Worm (Caenorhabditis elegans) whole organism, late embryonic: ENCODE measurements around the gene sri-34.
A peak's percentile ranks its signal among the peaks of the same experiment; 100 is the strongest.

Source experiments
- C08G9.2 ChIP-seq: sonication (generic microtip); optimal IDR thresholded peaks from 2 replicates; lab custom pipeline; 2016; ENCODE audit warnings: mild to moderate bottlenecking, missing genetic modification characterization, moderate library complexity, missing compliant biosample characterization
- C38D4.7 ChIP-seq: fragments of 200-800 bp; sonication (Bioruptor generic); optimal IDR thresholded peaks from 2 replicates; lab custom pipeline; 2018; ENCODE audit warnings: mild to moderate bottlenecking, missing genetic modification characterization, moderate library complexity, missing compliant biosample characterization
- F13H6.1 ChIP-seq: sonication (generic microtip); optimal IDR thresholded peaks from 2 replicates; lab custom pipeline; 2016; ENCODE audit warnings: missing genetic modification characterization, missing compliant biosample characterization
- Y22D7AL.16 ChIP-seq: sonication (generic microtip); optimal IDR thresholded peaks from 2 replicates; lab custom pipeline; 2016; ENCODE audit warnings: missing genetic modification characterization, missing compliant biosample characterization
- ceh-19 ChIP-seq: fragments of 200-800 bp; sonication (Bioruptor generic); optimal IDR thresholded peaks from 2 replicates; lab custom pipeline; 2018; ENCODE audit warnings: mild to moderate bottlenecking, missing genetic modification characterization, missing compliant biosample characterization
- ceh-24 ChIP-seq: sonication (generic microtip); optimal IDR thresholded peaks from 2 replicates; lab custom pipeline; 2016; ENCODE audit warnings: mild to moderate bottlenecking, missing genetic modification characterization, missing compliant biosample characterization
- ceh-30 ChIP-seq: fragments of 150-350 bp; optimal IDR thresholded peaks from 2 replicates; lab custom pipeline; 2014; ENCODE audit warnings: missing biosample characterization, missing genetic modification characterization
- ceh-31 ChIP-seq: sonication (generic microtip); optimal IDR thresholded peaks from 2 replicates; lab custom pipeline; 2016; ENCODE audit warnings: missing genetic modification characterization, missing compliant biosample characterization
- ceh-34 ChIP-seq: sonication (generic microtip); optimal IDR thresholded peaks from 2 replicates; lab custom pipeline; 2016; ENCODE audit warnings: mild to moderate bottlenecking, missing genetic modification characterization, missing compliant biosample characterization
- ceh-48 ChIP-seq: sonication (generic microtip); optimal IDR thresholded peaks from 2 replicates; lab custom pipeline; 2016; ENCODE audit warnings: missing genetic modification characterization, inconsistent platforms, missing compliant biosample characterization
- ceh-9 ChIP-seq: sonication (generic microtip); optimal IDR thresholded peaks from 2 replicates; lab custom pipeline; 2016; ENCODE audit warnings: mild to moderate bottlenecking, missing genetic modification characterization, inconsistent platforms, missing compliant biosample characterization
- che-1 ChIP-seq: sonication (generic microtip); optimal IDR thresholded peaks from 2 replicates; lab custom pipeline; 2016; ENCODE audit warnings: mild to moderate bottlenecking, missing genetic modification characterization, missing compliant biosample characterization
- eyg-1 ChIP-seq: sonication (generic microtip); optimal IDR thresholded peaks from 2 replicates; lab custom pipeline; 2016; ENCODE audit warnings: missing genotype, missing genetic modification characterization, missing compliant biosample characterization
- fax-1 ChIP-seq: sonication (generic microtip); optimal IDR thresholded peaks from 2 replicates; lab custom pipeline; 2016; ENCODE audit warnings: missing genotype, missing genetic modification characterization, missing compliant biosample characterization
- hlh-30 ChIP-seq: sonication (generic microtip); optimal IDR thresholded peaks from 2 replicates; lab custom pipeline; 2017; ENCODE audit warnings: antibody characterized with exemption, missing genetic modification characterization, missing compliant biosample characterization; ENCODE audit not compliant: insufficient read depth
- hlh-6 ChIP-seq: sonication (generic microtip); optimal IDR thresholded peaks from 2 replicates; lab custom pipeline; 2016; ENCODE audit warnings: missing genotype, missing genetic modification characterization, missing compliant biosample characterization
- lim-6 ChIP-seq: sonication (generic microtip); optimal IDR thresholded peaks from 2 replicates; lab custom pipeline; 2016; ENCODE audit warnings: missing genetic modification characterization, missing compliant biosample characterization
- npax-4 ChIP-seq: sonication (generic microtip); optimal IDR thresholded peaks from 2 replicates; lab custom pipeline; 2016; ENCODE audit warnings: missing genetic modification characterization, missing compliant biosample characterization
- odd-2 ChIP-seq: sonication (generic microtip); optimal IDR thresholded peaks from 2 replicates; lab custom pipeline; 2017; ENCODE audit warnings: antibody characterized with exemption, mild to moderate bottlenecking, missing genetic modification characterization, missing compliant biosample characterization
- pat-9 ChIP-seq: fragments of 200-800 bp; sonication (Bioruptor generic); optimal IDR thresholded peaks from 2 replicates; lab custom pipeline; 2018; ENCODE audit warnings: mild to moderate bottlenecking, missing genetic modification characterization, moderate library complexity, missing compliant biosample characterization
- pha-2 ChIP-seq: sonication (generic microtip); optimal IDR thresholded peaks from 2 replicates; lab custom pipeline; 2017; ENCODE audit warnings: mild to moderate bottlenecking, missing genetic modification characterization, missing compliant biosample characterization
- pha-4 ChIP-seq: fragments of 150-350 bp; optimal IDR thresholded peaks from 2 replicates; lab custom pipeline; 2018; ENCODE audit warnings: missing biosample characterization, missing genetic modification reagents, missing genetic modification characterization
- pqm-1 ChIP-seq: sonication (generic microtip); optimal IDR thresholded peaks from 2 replicates; lab custom pipeline; 2016; ENCODE audit warnings: missing genetic modification characterization, missing compliant biosample characterization
- pros-1 ChIP-seq: fragments of 150-350 bp; optimal IDR thresholded peaks from 2 replicates; lab custom pipeline; 2014; ENCODE audit warnings: missing biosample characterization, missing genetic modification reagents, missing genetic modification characterization
- ref-2 ChIP-seq: sonication (generic microtip); optimal IDR thresholded peaks from 2 replicates; lab custom pipeline; 2016; ENCODE audit warnings: missing genetic modification characterization, missing compliant biosample characterization
- rnt-1 ChIP-seq: sonication (generic microtip); optimal IDR thresholded peaks from 2 replicates; lab custom pipeline; 2016; ENCODE audit warnings: missing genetic modification characterization, missing compliant biosample characterization
- sox-2 ChIP-seq: fragments of 200-800 bp; sonication (Bioruptor generic); IDR thresholded peaks from 2 replicates; pipeline ENCODE4 v1.3.6; 2022; ENCODE audit warnings: missing genetic modification reagents, missing genetic modification characterization, missing compliant biosample characterization
- sox-4 ChIP-seq: sonication (generic microtip); optimal IDR thresholded peaks from 2 replicates; lab custom pipeline; 2017; ENCODE audit warnings: mild to moderate bottlenecking, missing genetic modification characterization, inconsistent platforms, missing compliant biosample characterization
- tbx-2 ChIP-seq: sonication (generic microtip); optimal IDR thresholded peaks from 2 replicates; lab custom pipeline; 2016; ENCODE audit warnings: missing genetic modification characterization, missing compliant biosample characterization
- unc-3 ChIP-seq, 2 experiments: fragments of 200-800 bp in 1 of 2; sonication (Bioruptor generic) in 1 of 2; sonication (generic microtip) in 1 of 2; conservative IDR thresholded peaks in 1 of 2; optimal IDR thresholded peaks in 1 of 2; 2 replicates each; pipeline versions ENCODE4 v1.3.6 to Lab custom; 2016 to 2022; ENCODE audit warnings: missing compliant biosample characterization in 2 of 2, missing genetic modification characterization in 2 of 2, missing genetic modification reagents in 1 of 2
- unc-42 ChIP-seq: sonication (generic microtip); optimal IDR thresholded peaks from 2 replicates; lab custom pipeline; 2016; ENCODE audit warnings: missing genotype, missing genetic modification characterization, missing compliant biosample characterization
- unc-86 ChIP-seq: sonication (generic microtip); optimal IDR thresholded peaks from 2 replicates; lab custom pipeline; 2016; ENCODE audit warnings: missing genetic modification characterization, missing compliant biosample characterization
- ztf-16 ChIP-seq: sonication (generic microtip); optimal IDR thresholded peaks from 2 replicates; lab custom pipeline; 2017; ENCODE audit warnings: missing genetic modification characterization, missing compliant biosample characterization

Gene sri-34

ce11 chrII:3112313-3112712 lies 46.6 kb downstream of the sri-34 start, which contains the start of gene Y25C1A.2:
TSS of gene Y25C1A.2 (plus strand) at chrII:3112613.
- TF ChIP-seq ceh-48 (no peak), unc-42 (tag; lab: Kevin White, UChicago) (no peak), sox-2 (GFP tag; lab: Robert Waterston, UW) (no peak), lim-6 (tag; lab: Kevin White, UChicago) (no peak), ztf-16 (tag; lab: Kevin White, UChicago) (no peak), unc-86 (tag; lab: Kevin White, UChicago) (no peak), odd-2 (tag; lab: Kevin White, UChicago) (no peak), ceh-9 (tag; lab: Kevin White, UChicago) (no peak), pha-4 (tag; lab: Kevin White, UChicago) (no peak), pros-1 (tag; lab: Kevin White, UChicago) (no peak), ceh-24 (tag; lab: Kevin White, UChicago) (no peak), eyg-1 (tag; lab: Kevin White, UChicago) (no peak), ceh-31 (no peak), fax-1 (tag; lab: Kevin White, UChicago) (no peak), pqm-1 (tag; lab: Kevin White, UChicago) (no peak), C38D4.7 (no peak), sox-4 (tag; lab: Kevin White, UChicago) (no peak), rnt-1 (no peak), ceh-34 (tag; lab: Kevin White, UChicago) (no peak)

- TF ChIP-seq C08G9.2 (no peak), ceh-30 (tag; lab: Kevin White, UChicago) (no peak), ceh-48 (no peak), ceh-24 (tag; lab: Kevin White, UChicago) (no peak), ceh-19 (GFP tag; lab: Kevin White, UChicago) (no peak), ceh-31 (no peak), rnt-1 (no peak), npax-4 (no peak), unc-3 (GFP tag; conservative IDR thresholded peaks at IDR 0.05; lab: Robert Waterston, UW) (no peak), unc-3 (tag; optimal IDR thresholded peaks at IDR 0.05; lab: Kevin White, UChicago) (no peak), pat-9 (tag; lab: Kevin White, UChicago) (no peak), che-1 (tag; lab: Kevin White, UChicago) (no peak), unc-42 (tag; lab: Kevin White, UChicago) (no peak), ref-2 (no peak), F13H6.1 (tag; lab: Kevin White, UChicago) (no peak), pha-2 (tag; lab: Kevin White, UChicago) (no peak)
These were observed 47.7 kb downstream of the sri-34 start, which contains the start of gene Y25C1A.13 for ce11 chrII:3111147-3111546. TSS of gene Y25C1A.13 (minus strand) at chrII:3111247.

- no peak for TF ChIP-seq sox-2 (GFP tag; lab: Robert Waterston, UW)
- TF ChIP-seq Y22D7AL.16 (tag; lab: Kevin White, UChicago) = no peak
- TF ChIP-seq hlh-30 = no peak
These were observed 48.8 kb downstream of the sri-34 start for ce11 chrII:3110099-3110498.

ce11 chrII:3109533-3109932 lies 49.4 kb downstream of the sri-34 start:
- TF ChIP-seq tbx-2 (tag; lab: Kevin White, UChicago) (no peak), unc-42 (tag; lab: Kevin White, UChicago) (no peak)

- TF ChIP-seq pha-2 (tag; lab: Kevin White, UChicago) (no peak), hlh-6 (tag; lab: Kevin White, UChicago) (peak; percentile 34), C38D4.7 (no peak)
These were observed 50.8 kb downstream of the sri-34 start for ce11 chrII:3108101-3108500.
